Worm (Caenorhabditis elegans) whole organism, L3 larva: ENCODE results near the gene lite-1.

Experiments used
- daf-12 ChIP-seq: fragments of 150-350 bp; optimal IDR thresholded peaks from 2 replicates; lab custom pipeline; 2014; ENCODE audit warnings: missing biosample characterization, missing genetic modification reagents, missing genetic modification characterization
- elt-3 ChIP-seq, 3 experiments: fragments of 150-350 bp in 1 of 3; sonication (generic microtip) in 2 of 3; optimal IDR thresholded peaks; 2 replicates in 2 of 3; 4 replicates in 1 of 3; lab custom pipeline; 2014 to 2017; ENCODE audit warnings: missing biosample characterization in 3 of 3, missing genetic modification characterization in 3 of 3
- nhr-76 ChIP-seq: fragments of 150-350 bp; sonication (generic microtip); optimal IDR thresholded peaks from 5 replicates; lab custom pipeline; 2014; ENCODE audit warnings: missing biosample characterization, missing genetic modification characterization
- pqm-1 ChIP-seq: fragments of 150-350 bp; optimal IDR thresholded peaks from 2 replicates; lab custom pipeline; 2017; ENCODE audit warnings: missing biosample characterization, missing genetic modification characterization, inconsistent platforms

DNA sequence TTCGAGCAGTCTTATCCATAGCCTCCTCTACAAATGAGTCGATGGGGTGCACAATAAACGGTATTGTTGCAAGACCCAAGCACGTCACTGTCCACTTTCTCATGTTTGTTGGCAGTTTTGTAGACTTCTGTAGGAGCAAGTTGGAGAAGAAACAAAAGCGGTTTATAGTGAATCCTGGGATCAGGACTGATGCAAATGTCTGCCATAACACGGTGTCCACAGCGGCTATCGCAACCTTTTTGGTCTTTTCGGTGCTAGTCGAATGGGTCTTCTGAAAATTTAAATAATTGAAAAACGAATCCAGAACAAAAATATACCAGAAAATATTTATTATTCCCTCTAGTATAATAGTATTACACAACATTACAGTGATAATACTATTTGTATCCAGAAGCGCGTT lies 25.2 kb downstream of the lite-1 start:
- TF ChIP-seq pqm-1 (tag; lab: Kevin White, UChicago) (no peak), nhr-76 (no peak), elt-3 (tag; optimal IDR thresholded peaks at IDR 0.05; lab: Kevin White, UChicago) (no peak), daf-12 (tag; lab: Kevin White, UChicago) (no peak)
